Worm (Caenorhabditis elegans): ENCODE results near the gene pqn-29.

The pqn-29 gene

ce11 chrIII:4601286-4601685 is 44.9 kb downstream of the pqn-29 start:
- TF ChIP-seq nhr-237 (tag; optimal IDR thresholded peaks at IDR 0.05) = no peak
- TF ChIP-seq ztf-1 (GFP tag; conservative IDR thresholded peaks at IDR 0.05) = no peak
- TF ChIP-seq ceh-16 (tag; optimal IDR thresholded peaks at IDR 0.05) = no peak
- no peak for TF ChIP-seq unc-55 (GFP tag; optimal IDR thresholded peaks at IDR 0.05)
- TF ChIP-seq nhr-21 (tag; optimal IDR thresholded peaks at IDR 0.05) = no peak
- TF ChIP-seq elt-3 (tag; optimal IDR thresholded peaks at IDR 0.05) = no peak
- no peak for TF ChIP-seq peb-1 (tag; optimal IDR thresholded peaks at IDR 0.05)
- TF ChIP-seq mbf-1 (tag; optimal IDR thresholded peaks at IDR 0.05) = no peak
- no peak for TF ChIP-seq sem-4 (tag; optimal IDR thresholded peaks at IDR 0.05)
- TF ChIP-seq nhr-25 (tag; optimal IDR thresholded peaks at IDR 0.05) = no peak
- TF ChIP-seq lsy-2 (tag; optimal IDR thresholded peaks at IDR 0.05) = no peak
- no peak for TF ChIP-seq nhr-23 (tag; optimal IDR thresholded peaks at IDR 0.05)
- TF ChIP-seq mdl-1 (tag; optimal IDR thresholded peaks at IDR 0.05) = no peak

ce11 chrIII:4600139-4600762 is 45.9 kb downstream of the pqn-29 start, which contains the start of gene mab-21:
Gene mab-21, plus strand, starts transcription at chrIII:4600753.
- TF ChIP-seq nhr-6 (tag; optimal IDR thresholded peaks at IDR 0.05) = no peak
- TF ChIP-seq lin-13 (GFP tag; optimal IDR thresholded peaks at IDR 0.05) = no peak
- TF ChIP-seq ztf-4 (tag; optimal IDR thresholded peaks at IDR 0.05) = no peak
- peak; percentile 12 for TF ChIP-seq fos-1 (tag; optimal IDR thresholded peaks at IDR 0.05)
- no peak for TF ChIP-seq peb-1 (tag; optimal IDR thresholded peaks at IDR 0.05)
- no peak for TF ChIP-seq ama-1 (optimal IDR thresholded peaks at IDR 0.05)
- no peak for TF ChIP-seq blmp-1 (tag; optimal IDR thresholded peaks at IDR 0.05; ENCODE audit: insufficient read depth)
- TF ChIP-seq sma-9 (GFP tag; optimal IDR thresholded peaks at IDR 0.05) = peak; percentile 35
- no peak for TF ChIP-seq sma-9 (tag; optimal IDR thresholded peaks at IDR 0.05)
- TF ChIP-seq zag-1 (tag; optimal IDR thresholded peaks at IDR 0.05) = no peak
- no peak for TF ChIP-seq nhr-77 (tag; optimal IDR thresholded peaks at IDR 0.05)
- TF ChIP-seq elt-3 (tag; optimal IDR thresholded peaks at IDR 0.05) = no peak
- no peak for TF ChIP-seq egl-27 (tag; optimal IDR thresholded peaks at IDR 0.05)
- peak; percentile 61 for TF ChIP-seq F13H6.1 (tag; optimal IDR thresholded peaks at IDR 0.05)
- no peak for TF ChIP-seq nhr-25 (tag; optimal IDR thresholded peaks at IDR 0.05)
- no peak for TF ChIP-seq unc-55 (GFP tag; optimal IDR thresholded peaks at IDR 0.05)
- no peak for TF ChIP-seq nhr-21 (tag; optimal IDR thresholded peaks at IDR 0.05)
- no peak for TF ChIP-seq sma-3 (GFP tag; optimal IDR thresholded peaks at IDR 0.05)
- no peak for TF ChIP-seq C34F6.9 (tag; optimal IDR thresholded peaks at IDR 0.05)
- no peak for TF ChIP-seq ztf-11 (tag; optimal IDR thresholded peaks at IDR 0.05)
- TF ChIP-seq sem-4 (tag; optimal IDR thresholded peaks at IDR 0.05) = peak; percentile 34
- TF ChIP-seq nhr-10 (tag; optimal IDR thresholded peaks at IDR 0.05) = no peak
- no peak for TF ChIP-seq unc-62 (GFP tag; optimal IDR thresholded peaks at IDR 0.05)
- TF ChIP-seq nhr-11 (tag; optimal IDR thresholded peaks at IDR 0.05) = no peak
- no peak for TF ChIP-seq nhr-237 (tag; optimal IDR thresholded peaks at IDR 0.05)
- no peak for TF ChIP-seq skn-1 (tag; optimal IDR thresholded peaks at IDR 0.05)
- no peak for TF ChIP-seq mdl-1 (tag; optimal IDR thresholded peaks at IDR 0.05)
- TF ChIP-seq nhr-129 (tag; optimal IDR thresholded peaks at IDR 0.05) = peak; percentile 26
- TF ChIP-seq mab-5 (tag; optimal IDR thresholded peaks at IDR 0.05) = no peak
- no peak for TF ChIP-seq gmeb-1 (tag; optimal IDR thresholded peaks at IDR 0.05)
- no peak for TF ChIP-seq Y55F3AM.14 (GFP tag; optimal IDR thresholded peaks at IDR 0.05)
- TF ChIP-seq lin-11 (tag; optimal IDR thresholded peaks at IDR 0.05) = no peak
- no peak for TF ChIP-seq elt-1 (tag; optimal IDR thresholded peaks at IDR 0.05)
- TF ChIP-seq lsy-2 (tag; optimal IDR thresholded peaks at IDR 0.05) = peak in 1 of 2 experiments; percentile 26
- TF ChIP-seq ceh-82 (tag; optimal IDR thresholded peaks at IDR 0.05) = no peak
- TF ChIP-seq dmd-4 (tag; optimal IDR thresholded peaks at IDR 0.05) = no peak
- no peak for TF ChIP-seq crh-2 (tag; optimal IDR thresholded peaks at IDR 0.05)
- TF ChIP-seq alr-1 (tag; optimal IDR thresholded peaks at IDR 0.05) = no peak
- TF ChIP-seq snpc-4 (tag; optimal IDR thresholded peaks at IDR 0.05) = no peak
- no peak for TF ChIP-seq ceh-16 (tag; optimal IDR thresholded peaks at IDR 0.05)
- TF ChIP-seq unc-39 (tag; optimal IDR thresholded peaks at IDR 0.05) = no peak
- no peak for TF ChIP-seq lin-39 (tag; optimal IDR thresholded peaks at IDR 0.05)
- no peak for TF ChIP-seq R02D3.7 (tag; optimal IDR thresholded peaks at IDR 0.05)
